Fruit fly (Drosophila melanogaster) whole organism, embryonic: ENCODE measurements around the gene Dpm2.

Experiments used
- Ada2b ChIP-seq: fragments of 200-800 bp; sonication (Bioruptor generic); IDR thresholded peaks from 2 replicates; pipeline ENCODE4 v1.3.6; 2022; ENCODE audit warnings: missing biosample characterization, missing genetic modification characterization
- Asciz ChIP-seq: fragments of 200-800 bp; sonication (Bioruptor generic); optimal IDR thresholded peaks from 2 replicates; lab custom pipeline; 2017; ENCODE audit warnings: missing biosample characterization, mild to moderate bottlenecking, missing genetic modification characterization, missing genetic modification reagents
- Atf6 ChIP-seq: fragments of 200-800 bp; sonication (Bioruptor generic); IDR thresholded peaks from 2 replicates; pipeline ENCODE4 v1.3.6; 2022; ENCODE audit warnings: missing biosample characterization, missing genetic modification characterization
- CG11504 ChIP-seq: fragments of 200-800 bp; sonication (Bioruptor generic); optimal IDR thresholded peaks from 3 replicates; lab custom pipeline; 2019; ENCODE audit warnings: missing biosample characterization, mild to moderate bottlenecking, missing genetic modification characterization, moderate library complexity
- CG12391 ChIP-seq: fragments of 200-800 bp; sonication (Bioruptor generic); optimal IDR thresholded peaks from 3 replicates; lab custom pipeline; 2018; ENCODE audit warnings: missing biosample characterization, mild to moderate bottlenecking, missing genetic modification characterization, moderate library complexity
- CG12659 ChIP-seq: fragments of 200-800 bp; sonication (Bioruptor generic); optimal IDR thresholded peaks from 3 replicates; lab custom pipeline; 2017; ENCODE audit warnings: mild to moderate bottlenecking, missing biosample characterization, missing genetic modification reagents, missing genetic modification characterization
- CG13424 ChIP-seq: fragments of 200-800 bp; sonication (Bioruptor generic); optimal IDR thresholded peaks from 2 replicates; lab custom pipeline; 2019; ENCODE audit warnings: missing biosample characterization, mild to moderate bottlenecking, missing genetic modification characterization, moderate library complexity
- CG14441 ChIP-seq: fragments of 200-800 bp; sonication (Bioruptor generic); IDR thresholded peaks from 2 replicates; pipeline ENCODE4 v1.3.6; 2022; ENCODE audit warnings: missing biosample characterization, missing genetic modification characterization
- CG14710 ChIP-seq: fragments of 200-800 bp; sonication (Bioruptor generic); optimal IDR thresholded peaks from 3 replicates; lab custom pipeline; 2019; ENCODE audit warnings: missing biosample characterization, mild to moderate bottlenecking, missing genetic modification characterization, moderate library complexity
- CG15269 ChIP-seq: fragments of 200-800 bp; sonication (Bioruptor generic); optimal IDR thresholded peaks from 2 replicates; lab custom pipeline; 2018; ENCODE audit warnings: missing biosample characterization, mild to moderate bottlenecking, missing genetic modification characterization, moderate library complexity
- CG18262 ChIP-seq: fragments of 200-800 bp; optimal IDR thresholded peaks from 3 replicates; lab custom pipeline; 2019; ENCODE audit warnings: missing biosample characterization, mild to moderate bottlenecking, missing genetic modification characterization, moderate library complexity
- CG18476 ChIP-seq: fragments of 200-800 bp; sonication (Bioruptor generic); optimal IDR thresholded peaks from 2 replicates; lab custom pipeline; 2016; ENCODE audit warnings: missing biosample characterization, mild to moderate bottlenecking, missing genetic modification characterization
- CG2120 ChIP-seq: fragments of 200-800 bp; sonication (Bioruptor generic); optimal IDR thresholded peaks from 3 replicates; lab custom pipeline; 2016; ENCODE audit warnings: missing biosample characterization, missing genetic modification characterization
- CG2678 ChIP-seq: fragments of 200-800 bp; sonication (Bioruptor generic); optimal IDR thresholded peaks from 3 replicates; lab custom pipeline; 2019; ENCODE audit warnings: missing biosample characterization, mild to moderate bottlenecking, missing genetic modification characterization, moderate library complexity
- CG32532 ChIP-seq: fragments of 200-800 bp; sonication (Bioruptor generic); IDR thresholded peaks from 2 replicates; pipeline ENCODE4 v1.3.6; 2022; ENCODE audit warnings: missing biosample characterization, missing genetic modification characterization
- CG8290 ChIP-seq, 3 experiments: fragments of 200-800 bp; sonication (Bioruptor generic); optimal IDR thresholded peaks; 2 replicates each; lab custom pipeline; 2016 to 2019; ENCODE audit warnings: missing biosample characterization in 3 of 3, missing genetic modification characterization in 3 of 3, mild to moderate bottlenecking in 2 of 3, moderate library complexity in 1 of 3
- CG9215 ChIP-seq: fragments of 200-800 bp; sonication (Bioruptor generic); IDR thresholded peaks from 2 replicates; pipeline ENCODE4 v1.3.6; 2022; ENCODE audit warnings: missing biosample characterization, missing genetic modification characterization
- Hr51 ChIP-seq, 2 experiments: fragments of 200-800 bp; sonication (Bioruptor generic); optimal IDR thresholded peaks; 2 replicates in 1 of 2; 3 replicates in 1 of 2; lab custom pipeline; 2016 to 2018; ENCODE audit warnings: missing biosample characterization in 2 of 2, missing genetic modification characterization in 2 of 2, mild to moderate bottlenecking in 1 of 2, moderate library complexity in 1 of 2
- Med ChIP-seq: fragments of 200-800 bp; sonication (Bioruptor generic); peaks from one replicate; lab custom pipeline; 2016; ENCODE audit warnings: missing biosample characterization, missing genetic modification characterization, mild to moderate bottlenecking, inconsistent platforms, moderate library complexity
- PHDP ChIP-seq: fragments of 200-800 bp; sonication (Bioruptor generic); optimal IDR thresholded peaks from 3 replicates; lab custom pipeline; 2018; ENCODE audit warnings: missing biosample characterization, mild to moderate bottlenecking, missing genetic modification characterization, moderate library complexity
- Pdp1 ChIP-seq, 2 experiments: fragments of 200-800 bp; sonication (Bioruptor generic); optimal IDR thresholded peaks; 3 replicates each; lab custom pipeline; 2016; ENCODE audit warnings: missing biosample characterization in 2 of 2, missing genetic modification characterization in 2 of 2, mild to moderate bottlenecking in 1 of 2, moderate library complexity in 1 of 2
- Ptx1 ChIP-seq: fragments of 200-800 bp; sonication (Bioruptor generic); IDR thresholded peaks from 2 replicates; pipeline ENCODE4 v1.3.6; 2022; ENCODE audit warnings: missing biosample characterization, missing genetic modification characterization
- Scr ChIP-seq: fragments of 200-800 bp; sonication (Bioruptor generic); IDR thresholded peaks from 2 replicates; pipeline ENCODE4 v1.3.6; 2022; ENCODE audit warnings: missing biosample characterization, missing genetic modification characterization; ENCODE audit not compliant: partially characterized antibody
- Tbp ChIP-seq: fragments of >200 bp; optimal IDR thresholded peaks from 2 replicates; lab custom pipeline; 2018; ENCODE audit warnings: missing biosample characterization, missing genetic modification characterization
- chinmo ChIP-seq: fragments of 200-800 bp; sonication (Bioruptor generic); IDR thresholded peaks from 4 replicates; pipeline ENCODE4 v1.3.6; 2022; ENCODE audit warnings: missing biosample characterization, missing genetic modification characterization; ENCODE audit not compliant: partially characterized antibody
- dmrt99B ChIP-seq: fragments of 200-800 bp; sonication (Bioruptor generic); optimal IDR thresholded peaks from 2 replicates; lab custom pipeline; 2018; ENCODE audit warnings: missing biosample characterization, mild to moderate bottlenecking, missing genetic modification characterization, moderate library complexity
- ftz-f1 ChIP-seq: fragments of 200-800 bp; sonication (Bioruptor generic); optimal IDR thresholded peaks from 2 replicates; lab custom pipeline; 2016; ENCODE audit warnings: missing biosample characterization, missing genetic modification characterization
- gem ChIP-seq: fragments of 200-800 bp; sonication (Bioruptor generic); optimal IDR thresholded peaks from 2 replicates; lab custom pipeline; 2019; ENCODE audit warnings: missing biosample characterization, mild to moderate bottlenecking, missing genetic modification characterization, moderate library complexity
- grau ChIP-seq: fragments of 200-800 bp; optimal IDR thresholded peaks from 3 replicates; lab custom pipeline; 2019; ENCODE audit warnings: missing biosample characterization, mild to moderate bottlenecking, missing genetic modification characterization, moderate library complexity
- gsb ChIP-seq: fragments of 200-800 bp; sonication (Bioruptor generic); IDR thresholded peaks from 2 replicates; pipeline ENCODE4 v1.3.6; 2022; ENCODE audit warnings: missing biosample characterization, missing genetic modification characterization
- insv ChIP-seq, 2 experiments: fragments of 200-800 bp; sonication (Bioruptor generic); optimal IDR thresholded peaks; 3 replicates each; lab custom pipeline; 2016 to 2018; ENCODE audit warnings: missing biosample characterization in 2 of 2, missing genetic modification characterization in 2 of 2
- lab ChIP-seq: fragments of 200-800 bp; sonication (Bioruptor generic); optimal IDR thresholded peaks from 3 replicates; lab custom pipeline; 2017; ENCODE audit warnings: missing biosample characterization, missing genetic modification characterization, mild to moderate bottlenecking, moderate library complexity, missing genetic modification reagents
- lov ChIP-seq, 2 experiments: fragments of 200-800 bp in 1 of 2; fragments of >200 bp in 1 of 2; sonication (Bioruptor generic) in 1 of 2; IDR thresholded peaks in 1 of 2; optimal IDR thresholded peaks in 1 of 2; 2 replicates in 1 of 2; 3 replicates in 1 of 2; pipeline versions ENCODE4 v1.3.6 to Lab custom; 2017 to 2022; ENCODE audit warnings: missing biosample characterization in 1 of 2, missing genetic modification characterization in 1 of 2
- oc ChIP-seq: fragments of 200-800 bp; sonication (Bioruptor generic); optimal IDR thresholded peaks from 2 replicates; lab custom pipeline; 2018; ENCODE audit warnings: missing biosample characterization, mild to moderate bottlenecking, missing genetic modification characterization, moderate library complexity
- prd ChIP-seq, 3 experiments: fragments of >200 bp in 2 of 3; fragments of 200-800 bp in 1 of 3; sonication (Bioruptor generic) in 1 of 3; optimal IDR thresholded peaks in 2 of 3; IDR thresholded peaks in 1 of 3; 2 replicates in 2 of 3; 3 replicates in 1 of 3; pipeline versions ENCODE4 v1.3.6 to Lab custom; 2017 to 2022; ENCODE audit warnings: missing biosample characterization in 1 of 3, missing genetic modification characterization in 1 of 3
- row ChIP-seq: fragments of 200-800 bp; sonication (Bioruptor generic); IDR thresholded peaks from 3 replicates; pipeline ENCODE4 v1.3.6; 2022; ENCODE audit warnings: missing biosample characterization, missing genetic modification characterization
- seq ChIP-seq: fragments of 200-800 bp; sonication (Bioruptor generic); IDR thresholded peaks from 2 replicates; pipeline ENCODE4 v1.3.6; 2022; ENCODE audit warnings: missing biosample characterization, missing genetic modification characterization
- sima ChIP-seq: fragments of 200-800 bp; sonication (Bioruptor generic); optimal IDR thresholded peaks from 2 replicates; lab custom pipeline; 2016; ENCODE audit warnings: missing biosample characterization, missing genetic modification characterization
- slbo ChIP-seq: fragments of 200-800 bp; sonication (Bioruptor generic); IDR thresholded peaks from 2 replicates; pipeline ENCODE4 v1.3.6; 2022; ENCODE audit warnings: missing biosample characterization, missing genetic modification characterization
- stc ChIP-seq: fragments of 200-800 bp; sonication (Bioruptor generic); IDR thresholded peaks from 2 replicates; pipeline ENCODE4 v1.3.6; 2022; ENCODE audit warnings: missing biosample characterization, missing genetic modification characterization
- vvl ChIP-seq: fragments of 200-800 bp; sonication (Bioruptor generic); IDR thresholded peaks from 2 replicates; pipeline ENCODE4 v1.3.6; 2022; ENCODE audit warnings: missing biosample characterization, missing genetic modification characterization
- wek ChIP-seq: fragments of 200-800 bp; sonication (Bioruptor generic); optimal IDR thresholded peaks from 3 replicates; lab custom pipeline; 2018; ENCODE audit warnings: missing biosample characterization, mild to moderate bottlenecking, missing genetic modification characterization, moderate library complexity
- yki ChIP-seq: fragments of >200 bp; optimal IDR thresholded peaks from 3 replicates; lab custom pipeline; 2018
- zen ChIP-seq: fragments of 200-800 bp; sonication (Bioruptor generic); optimal IDR thresholded peaks from 3 replicates; lab custom pipeline; 2018; ENCODE audit warnings: missing biosample characterization, mild to moderate bottlenecking, missing genetic modification characterization, moderate library complexity

Dpm2 gene

DNA sequence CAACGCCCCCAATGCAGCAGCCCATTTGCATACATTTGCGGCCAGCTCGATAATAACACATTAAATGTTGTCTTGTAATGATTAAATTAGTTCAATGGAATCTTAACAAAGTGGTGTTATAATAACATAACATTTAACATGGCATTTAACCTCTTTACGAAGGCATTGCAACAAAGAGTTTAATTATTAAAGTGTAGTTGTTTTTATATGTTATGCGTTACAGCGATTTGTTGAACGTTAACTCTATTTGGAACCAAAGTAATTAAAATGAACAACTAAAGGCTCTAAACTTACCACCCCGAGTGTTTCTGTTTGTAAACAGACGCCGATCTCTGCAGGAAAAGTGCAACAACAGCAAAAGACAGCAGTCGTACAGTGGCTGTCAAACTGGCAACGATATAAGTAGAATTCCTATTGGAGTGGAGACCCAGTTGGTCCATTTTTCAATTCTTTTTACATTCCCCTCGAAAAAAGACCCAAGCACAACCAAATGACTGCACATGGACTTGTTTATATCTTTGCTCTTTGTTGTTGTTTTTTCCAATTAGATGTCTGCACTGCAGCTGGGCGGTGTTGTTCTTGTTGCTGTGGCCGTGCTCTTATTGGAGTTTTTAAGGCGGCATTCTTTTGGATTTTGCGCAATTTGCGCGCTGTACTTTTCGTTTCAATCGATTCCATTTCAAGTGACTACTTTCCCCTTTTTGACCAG, 19.7 kb downstream of the Dpm2 start (continued):
- TF ChIP-seq lov (optimal IDR thresholded peaks at IDR 0.05; lab: Kevin White, UChicago), result no peak
- no peak for TF ChIP-seq lov (GFP tag; IDR thresholded peaks at IDR 0.05; lab: Robert Waterston, UW)
- TF ChIP-seq wek (GFP tag; lab: Kevin White, UChicago), result no peak
- TF ChIP-seq CG18476 (GFP tag; lab: Kevin White, UChicago), result no peak
- TF ChIP-seq Tbp (GFP tag; lab: Kevin White, UChicago), result no peak
- peak; percentile 6 for TF ChIP-seq PHDP (tag; lab: Kevin White, UChicago)
- peak; percentile 48 for TF ChIP-seq CG18262 (tag; lab: Kevin White, UChicago)
- no peak for TF ChIP-seq Scr (GFP tag; lab: Robert Waterston, UW)
- TF ChIP-seq zen (tag; lab: Kevin White, UChicago), result peak; percentile 47
- peak; percentile 28 for TF ChIP-seq CG14710 (tag; lab: Kevin White, UChicago)
- no peak for TF ChIP-seq CG12391 (tag; lab: Kevin White, UChicago)

- TF ChIP-seq Ada2b (no peak), CG12659 (GFP tag; lab: Kevin White, UChicago) (peak; percentile 3), Ptx1 (GFP tag; lab: Robert Waterston, UW) (0 out of 2 replicates have a peak, but pooled peaks have one; percentile 13), CG15269 (tag; lab: Kevin White, UChicago) (peak; percentile 45), CG14441 (GFP tag; lab: Robert Waterston, UW) (0 out of 2 replicates have a peak, but pooled peaks have one; percentile 22), prd (optimal IDR thresholded peaks at IDR 0.05; lab: Kevin White, UChicago) (no peak), prd (GFP tag; IDR thresholded peaks at IDR 0.05; lab: Robert Waterston, UW) (0 out of 3 replicates have a peak, but pooled peaks have one; percentile 9), ftz-f1 (GFP tag; lab: Kevin White, UChicago) (no peak), Atf6 (peak; percentile 37; the same call in 1 of the 2 replicates), lab (GFP tag; lab: Kevin White, UChicago) (peak; percentile 37), slbo (peak; percentile 55), Med (GFP tag; lab: Kevin White, UChicago) (peak; percentile 58), chinmo (GFP tag; lab: Robert Waterston, UW) (0 out of 4 replicates have a peak, but pooled peaks have one; percentile 17), insv (GFP tag; optimal IDR thresholded peaks at IDR 0.05; lab: Kevin White, UChicago) (no peak), grau (peak; percentile 72), oc (tag; lab: Kevin White, UChicago) (no peak), CG13424 (peak; percentile 25), CG2678 (tag; lab: Kevin White, UChicago) (peak; percentile 20), CG9215 (GFP tag; lab: Robert Waterston, UW) (no peak), CG32532 (GFP tag; lab: Robert Waterston, UW) (peak; percentile 16; the same call in 1 of the 2 replicates), Asciz (no peak), CG12391 (tag; lab: Kevin White, UChicago) (peak; percentile 7), vvl (GFP tag; lab: Robert Waterston, UW) (0 out of 2 replicates have a peak, but pooled peaks have one; percentile 19), Pdp1 (GFP tag; optimal IDR thresholded peaks at IDR 0.05; lab: Kevin White, UChicago) (peak in 1 of 2 experiments; percentile 56), CG11504 (tag; lab: Kevin White, UChicago) (peak; percentile 19), Hr51 (GFP tag; optimal IDR thresholded peaks at IDR 0.05; lab: Kevin White, UChicago) (peak in 1 of 2 experiments; percentile 35), CG2120 (peak; percentile 46), sima (GFP tag; lab: Kevin White, UChicago) (no peak), gem (tag; lab: Kevin White, UChicago) (peak; percentile 16), yki (no peak), dmrt99B (tag; lab: Kevin White, UChicago) (peak; percentile 0), stc (GFP tag; lab: Robert Waterston, UW) (0 out of 2 replicates have a peak, but pooled peaks have one; percentile 44), row (GFP tag; lab: Robert Waterston, UW) (peak; percentile 56), gsb (GFP tag; lab: Robert Waterston, UW) (peak; percentile 32; the same call in 1 of the 2 replicates), seq (GFP tag; lab: Robert Waterston, UW) (peak; percentile 54), CG8290 (GFP tag; optimal IDR thresholded peaks at IDR 0.05; lab: Kevin White, UChicago) (no peak), CG8290 (tag; optimal IDR thresholded peaks at IDR 0.05; lab: Kevin White, UChicago) (peak in 1 of 2 experiments; percentile 38)
Observed at dm6 chr3L:3339695-3340226, 20.4 kb downstream of the Dpm2 start.
